Fruit fly (Drosophila melanogaster): ENCODE measurements around the gene Ir68a.
A peak's percentile ranks its signal among the peaks of the same experiment; 100 is the strongest.

Gene Ir68a

dm6 chr3L:11210517-11210916 is 25.5 kb downstream of the Ir68a start, which contains the start of the genes Ube3a and CG7600 (continued):
- TF ChIP-seq Neu2 (GFP tag; optimal IDR thresholded peaks at IDR 0.05; ENCODE audit: borderline replicate concordance): peak; percentile 24
- TF ChIP-seq Adf1 (GFP tag; IDR thresholded peaks at IDR 0.05): peak; percentile 46; the same call in 1 of the 2 replicates
- TF ChIP-seq caup (GFP tag; optimal IDR thresholded peaks at IDR 0.05; ENCODE audit: severe bottlenecking): peak; percentile 53
- peak; percentile 81 for TF ChIP-seq dm (GFP tag; optimal IDR thresholded peaks at IDR 0.05)
- TF ChIP-seq CG3163 (GFP tag; optimal IDR thresholded peaks at IDR 0.05): peak; percentile 47
- no peak for TF ChIP-seq nerfin-1 (tag; optimal IDR thresholded peaks at IDR 0.05)
- TF ChIP-seq pros (GFP tag; optimal IDR thresholded peaks at IDR 0.05): no peak
- TF ChIP-seq sens (GFP tag): peak; percentile 89
- TF ChIP-seq nau (GFP tag; optimal IDR thresholded peaks at IDR 0.05): peak; percentile 40
- no peak for TF ChIP-seq aop (GFP tag; IDR thresholded peaks at IDR 0.05)
- no peak for TF ChIP-seq CG6689 (GFP tag; IDR thresholded peaks at IDR 0.05)
- TF ChIP-seq Oli (tag; optimal IDR thresholded peaks at IDR 0.05): no peak
- no peak for TF ChIP-seq tio (GFP tag; optimal IDR thresholded peaks at IDR 0.05)
- TF ChIP-seq mld (GFP tag; IDR thresholded peaks at IDR 0.05; ENCODE audit: partially characterized antibody): peak; percentile 100
- no peak for TF ChIP-seq Hr3 (GFP tag; optimal IDR thresholded peaks at IDR 0.05)
- TF ChIP-seq pzg (GFP tag; optimal IDR thresholded peaks at IDR 0.05): peak; percentile 97
- peak; percentile 100 for TF ChIP-seq HLH4C (GFP tag; IDR thresholded peaks at IDR 0.05; ENCODE audit: partially characterized antibody)
- peak; percentile 100 for TF ChIP-seq CG14860 (GFP tag; IDR thresholded peaks at IDR 0.05; ENCODE audit: partially characterized antibody)
- peak in 1 of 3 experiments; percentile 65 for TF ChIP-seq Stat92E (GFP tag; optimal IDR thresholded peaks at IDR 0.05)
- TF ChIP-seq BtbVII (GFP tag; optimal IDR thresholded peaks at IDR 0.05): peak; percentile 4
- peak; percentile 55; the same call in 1 of the 2 replicates for TF ChIP-seq onecut (GFP tag; IDR thresholded peaks at IDR 0.05)
- TF ChIP-seq Antp (GFP tag; optimal IDR thresholded peaks at IDR 0.05): peak; percentile 36
- peak; percentile 56 for TF ChIP-seq CG15601 (tag; optimal IDR thresholded peaks at IDR 0.05)
- TF ChIP-seq Usf (GFP tag; optimal IDR thresholded peaks at IDR 0.05): no peak
- TF ChIP-seq CG3065 (GFP tag; optimal IDR thresholded peaks at IDR 0.05): no peak
- TF ChIP-seq CG2129 (GFP tag; IDR thresholded peaks at IDR 0.05; ENCODE audit: partially characterized antibody): peak; percentile 93
- TF ChIP-seq NC2α (GFP tag; optimal IDR thresholded peaks at IDR 0.05): no peak
- TF ChIP-seq Nf-YC (tag; optimal IDR thresholded peaks at IDR 0.05): peak; percentile 54
- no peak for TF ChIP-seq pnt (GFP tag; optimal IDR thresholded peaks at IDR 0.05)
- TF ChIP-seq dysf (GFP tag; IDR thresholded peaks at IDR 0.05): no peak
- TF ChIP-seq lilli (GFP tag; optimal IDR thresholded peaks at IDR 0.05): peak; percentile 61
- no peak for TF ChIP-seq CG10274 (GFP tag; optimal IDR thresholded peaks at IDR 0.05)
- no peak for TF ChIP-seq CG1832 (GFP tag; optimal IDR thresholded peaks at IDR 0.05)
- peak; percentile 23 for TF ChIP-seq CG4282 (GFP tag; optimal IDR thresholded peaks at IDR 0.05)
- no peak for TF ChIP-seq Mrtf (GFP tag; IDR thresholded peaks at IDR 0.05)
- TF ChIP-seq CG33557 (GFP tag; optimal IDR thresholded peaks at IDR 0.05): peak; percentile 55
- peak; percentile 69 for TF ChIP-seq CG17829 (tag; optimal IDR thresholded peaks at IDR 0.05)
- peak; percentile 65 for TF ChIP-seq exex (tag; optimal IDR thresholded peaks at IDR 0.05)
- peak; percentile 31 for TF ChIP-seq CG33213 (GFP tag; optimal IDR thresholded peaks at IDR 0.05)
- TF ChIP-seq CG4854 (GFP tag; optimal IDR thresholded peaks at IDR 0.05): peak; percentile 25
- TF ChIP-seq sima (GFP tag; optimal IDR thresholded peaks at IDR 0.05): no peak
- TF ChIP-seq CG15269 (tag; optimal IDR thresholded peaks at IDR 0.05): peak; percentile 21
- TF ChIP-seq peb (GFP tag; IDR thresholded peaks at IDR 0.05): no peak
- TF ChIP-seq CG8290 (GFP tag; optimal IDR thresholded peaks at IDR 0.05): peak; percentile 56
- TF ChIP-seq CG8290 (tag; optimal IDR thresholded peaks at IDR 0.05): peak in 1 of 2 experiments; percentile 88
- peak; percentile 5 for TF ChIP-seq CG7928 (GFP tag; optimal IDR thresholded peaks at IDR 0.05)
- no peak for TF ChIP-seq klu (GFP tag; IDR thresholded peaks at IDR 0.05)
- TF ChIP-seq CG1603 (tag; optimal IDR thresholded peaks at IDR 0.05): peak; percentile 84
- TF ChIP-seq Pdp1 (GFP tag; optimal IDR thresholded peaks at IDR 0.05): peak in 1 of 2 experiments; percentile 83
- TF ChIP-seq CG6813 (GFP tag; optimal IDR thresholded peaks at IDR 0.05): no peak

Measured in whole organism, embryonic.